Fruit fly (Drosophila melanogaster) whole organism, prepupa: Measurements from ENCODE around the gene CG16957.

ENCODE experiments used
- CG10631 ChIP-seq: fragments of 200-800 bp; sonication (Bioruptor generic); optimal IDR thresholded peaks from 2 replicates; lab custom pipeline; 2016; ENCODE audit warnings: missing biosample characterization, missing genetic modification characterization
- CG10669 ChIP-seq: fragments of 200-800 bp; sonication (Bioruptor generic); optimal IDR thresholded peaks from 3 replicates; lab custom pipeline; 2018; ENCODE audit warnings: missing biosample characterization, mild to moderate bottlenecking, missing genetic modification characterization, moderate library complexity
- CG11762 ChIP-seq: fragments of 200-800 bp; sonication (Bioruptor generic); optimal IDR thresholded peaks from 3 replicates; lab custom pipeline; 2016; ENCODE audit warnings: missing biosample characterization, missing genetic modification characterization; ENCODE audit not compliant: insufficient read depth
- CG15336 ChIP-seq: fragments of 200-800 bp; sonication (Bioruptor generic); IDR thresholded peaks from 2 replicates; pipeline ENCODE4 v1.3.6; 2022; ENCODE audit warnings: missing biosample characterization, missing genetic modification characterization
- CG1621 ChIP-seq: fragments of 200-800 bp; sonication (Bioruptor generic); optimal IDR thresholded peaks from 3 replicates; lab custom pipeline; 2018; ENCODE audit warnings: missing biosample characterization, mild to moderate bottlenecking, missing genetic modification characterization
- CG3032 ChIP-seq: fragments of 200-800 bp; optimal IDR thresholded peaks from 2 replicates; lab custom pipeline; 2019; ENCODE audit warnings: missing biosample characterization, mild to moderate bottlenecking, missing genetic modification characterization, moderate library complexity
- CG32006 ChIP-seq: fragments of 200-800 bp; sonication (Bioruptor generic); optimal IDR thresholded peaks from 3 replicates; lab custom pipeline; 2017; ENCODE audit warnings: missing biosample characterization, mild to moderate bottlenecking, missing genetic modification characterization
- CG34406 ChIP-seq: fragments of 200-800 bp; sonication (Bioruptor generic); optimal IDR thresholded peaks from 3 replicates; lab custom pipeline; 2016; ENCODE audit warnings: missing biosample characterization, missing genetic modification characterization
- CG3919 ChIP-seq: fragments of 200-800 bp; sonication (Bioruptor generic); optimal IDR thresholded peaks from 3 replicates; lab custom pipeline; 2016; ENCODE audit warnings: missing biosample characterization, missing genetic modification characterization
- CG6276 ChIP-seq: fragments of 200-800 bp; sonication (Bioruptor generic); optimal IDR thresholded peaks from 2 replicates; lab custom pipeline; 2017; ENCODE audit warnings: missing biosample characterization, mild to moderate bottlenecking, missing genetic modification characterization
- CG6792 ChIP-seq: fragments of 200-800 bp; sonication (Bioruptor generic); optimal IDR thresholded peaks from 3 replicates; lab custom pipeline; 2016; ENCODE audit warnings: missing biosample characterization, missing genetic modification characterization
- CG6808 ChIP-seq: fragments of 200-800 bp; sonication (Bioruptor generic); optimal IDR thresholded peaks from 3 replicates; lab custom pipeline; 2017; ENCODE audit warnings: missing biosample characterization, missing genetic modification characterization, mild to moderate bottlenecking, moderate library complexity, missing genetic modification reagents
- CG6854 ChIP-seq: fragments of 200-800 bp; sonication (Bioruptor generic); optimal IDR thresholded peaks from 2 replicates; lab custom pipeline; 2017; ENCODE audit warnings: missing biosample characterization, mild to moderate bottlenecking, missing genetic modification characterization
- CG8119 ChIP-seq: fragments of 200-800 bp; sonication (Bioruptor generic); IDR thresholded peaks from 3 replicates; pipeline ENCODE4 v1.3.6; 2022; ENCODE audit warnings: missing biosample characterization, missing genetic modification characterization
- CG8319 ChIP-seq: fragments of 200-800 bp; sonication (Bioruptor generic); optimal IDR thresholded peaks from 3 replicates; lab custom pipeline; 2016; ENCODE audit warnings: missing biosample characterization, missing genetic modification characterization
- CG8632 ChIP-seq: fragments of 200-800 bp; sonication (Bioruptor generic); optimal IDR thresholded peaks from 3 replicates; lab custom pipeline; 2016; ENCODE audit warnings: missing biosample characterization, missing genetic modification characterization
- CG9139 ChIP-seq: fragments of 200-800 bp; sonication (Bioruptor generic); optimal IDR thresholded peaks from 3 replicates; lab custom pipeline; 2017; ENCODE audit warnings: missing biosample characterization, mild to moderate bottlenecking, missing genetic modification characterization
- Eip78C ChIP-seq: fragments of 200-800 bp; sonication (Bioruptor generic); peaks from one replicate; lab custom pipeline; 2016; ENCODE audit warnings: missing biosample characterization, missing genetic modification characterization
- Ets96B ChIP-seq: fragments of 200-800 bp; optimal IDR thresholded peaks from 2 replicates; lab custom pipeline; 2019; ENCODE audit warnings: missing biosample characterization, mild to moderate bottlenecking, missing genetic modification characterization, moderate library complexity
- Hr38 ChIP-seq: sonication (Bioruptor generic); optimal IDR thresholded peaks from 2 replicates; lab custom pipeline; 2016; ENCODE audit warnings: missing biosample characterization, missing genetic modification characterization
- Hr39 ChIP-seq: fragments of 200-800 bp; sonication (Bioruptor generic); optimal IDR thresholded peaks from 2 replicates; lab custom pipeline; 2016; ENCODE audit warnings: missing biosample characterization, missing genetic modification characterization
- Lpt ChIP-seq: fragments of 200-800 bp; sonication (Bioruptor generic); optimal IDR thresholded peaks from 3 replicates; lab custom pipeline; 2016; ENCODE audit warnings: missing biosample characterization, missing genetic modification characterization
- Met ChIP-seq: fragments of 200-800 bp; sonication (Bioruptor generic); optimal IDR thresholded peaks from 3 replicates; lab custom pipeline; 2016; ENCODE audit warnings: missing biosample characterization, missing genetic modification characterization
- OdsH ChIP-seq: fragments of 200-800 bp; sonication (Bioruptor generic); optimal IDR thresholded peaks from 3 replicates; lab custom pipeline; 2016; ENCODE audit warnings: missing biosample characterization, missing genetic modification characterization
- Smox ChIP-seq: fragments of 200-800 bp; sonication (Bioruptor generic); optimal IDR thresholded peaks from 3 replicates; lab custom pipeline; 2016; ENCODE audit warnings: missing biosample characterization, missing genetic modification characterization
- Sox102F ChIP-seq: fragments of 200-800 bp; sonication (Bioruptor generic); optimal IDR thresholded peaks from 2 replicates; lab custom pipeline; 2016; ENCODE audit warnings: missing biosample characterization, mild to moderate bottlenecking, missing genetic modification characterization
- Sox15 ChIP-seq: fragments of 200-800 bp; sonication (Bioruptor generic); optimal IDR thresholded peaks from 3 replicates; lab custom pipeline; 2016; ENCODE audit warnings: missing biosample characterization, missing genetic modification characterization
- acj6 ChIP-seq: fragments of 200-800 bp; sonication (Bioruptor generic); optimal IDR thresholded peaks from 3 replicates; lab custom pipeline; 2016; ENCODE audit warnings: missing biosample characterization, missing genetic modification characterization
- cyc ChIP-seq: fragments of 200-800 bp; sonication (Bioruptor generic); optimal IDR thresholded peaks from 3 replicates; lab custom pipeline; 2016; ENCODE audit warnings: missing biosample characterization, missing genetic modification characterization
- esn ChIP-seq: fragments of 200-800 bp; sonication (Bioruptor generic); optimal IDR thresholded peaks from 2 replicates; lab custom pipeline; 2016; ENCODE audit warnings: missing biosample characterization, mild to moderate bottlenecking, missing genetic modification characterization, moderate library complexity
- fd85E ChIP-seq: fragments of 200-800 bp; sonication (Bioruptor generic); optimal IDR thresholded peaks from 3 replicates; lab custom pipeline; 2016; ENCODE audit warnings: missing biosample characterization, missing genetic modification characterization
- fkh ChIP-seq: fragments of 200-800 bp; sonication (Bioruptor generic); optimal IDR thresholded peaks from 3 replicates; lab custom pipeline; 2017; ENCODE audit warnings: missing biosample characterization, mild to moderate bottlenecking, missing genetic modification characterization, moderate library complexity
- lz ChIP-seq: fragments of 200-800 bp; sonication (Bioruptor generic); optimal IDR thresholded peaks from 3 replicates; lab custom pipeline; 2016; ENCODE audit warnings: missing biosample characterization, missing genetic modification characterization
- net ChIP-seq: fragments of 200-800 bp; sonication (Bioruptor generic); optimal IDR thresholded peaks from 3 replicates; lab custom pipeline; 2016; ENCODE audit warnings: missing biosample characterization, missing genetic modification characterization
- pdm3 ChIP-seq: fragments of 200-800 bp; sonication (Bioruptor generic); optimal IDR thresholded peaks from 3 replicates; lab custom pipeline; 2016; ENCODE audit warnings: missing biosample characterization, missing genetic modification characterization
- salr ChIP-seq, 2 experiments: fragments of 200-800 bp; sonication (Bioruptor generic); optimal IDR thresholded peaks; 3 replicates each; lab custom pipeline; 2016 to 2018; ENCODE audit warnings: missing biosample characterization in 2 of 2, missing genetic modification characterization in 2 of 2, mild to moderate bottlenecking in 1 of 2
- spab ChIP-seq: fragments of 200-800 bp; sonication (Bioruptor generic); optimal IDR thresholded peaks from 2 replicates; lab custom pipeline; 2017; ENCODE audit warnings: missing biosample characterization, mild to moderate bottlenecking, missing genetic modification characterization, missing genetic modification reagents
- ss ChIP-seq, 2 experiments: fragments of 200-800 bp; sonication (Bioruptor generic); optimal IDR thresholded peaks; 2 replicates in 1 of 2; 3 replicates in 1 of 2; lab custom pipeline; 2017 to 2018; ENCODE audit warnings: mild to moderate bottlenecking in 2 of 2, missing biosample characterization in 2 of 2, missing genetic modification characterization in 2 of 2, moderate library complexity in 1 of 2
- topi ChIP-seq: fragments of 200-800 bp; sonication (Bioruptor generic); optimal IDR thresholded peaks from 3 replicates; lab custom pipeline; 2016; ENCODE audit warnings: missing biosample characterization, missing genetic modification characterization
- vri ChIP-seq: fragments of 200-800 bp; sonication (Bioruptor generic); optimal IDR thresholded peaks from 3 replicates; lab custom pipeline; 2016; ENCODE audit warnings: missing biosample characterization, mild to moderate bottlenecking, missing genetic modification characterization

The CG16957 gene

dm6 chr2L:13398614-13399161 is 2.7 kb upstream of the CG16957 start, which contains the start of the genes CG10859 and CG7110:
TSS of gene CG10859 (minus strand) at chr2L:13398664.
TSS of gene CG7110 (plus strand) at chr2L:13398991.
- peak; percentile 12 for TF ChIP-seq CG3032 (tag; lab: Kevin White, UChicago)
- peak; percentile 27 for TF ChIP-seq esn (GFP tag; lab: Kevin White, UChicago)
- TF ChIP-seq Hr38, result no peak
- TF ChIP-seq CG6276 (GFP tag; lab: Kevin White, UChicago), result no peak
- peak in 1 of 2 experiments; percentile 40 for TF ChIP-seq ss (GFP tag; optimal IDR thresholded peaks at IDR 0.05; lab: Kevin White, UChicago)
- peak; percentile 26 for TF ChIP-seq CG3919 (GFP tag; lab: Kevin White, UChicago)
- TF ChIP-seq CG10669 (GFP tag; lab: Kevin White, UChicago), result peak; percentile 10
- TF ChIP-seq CG1621 (tag; lab: Kevin White, UChicago), result no peak
- TF ChIP-seq topi, result peak; percentile 27
- peak; percentile 33 for TF ChIP-seq Met (GFP tag; lab: Kevin White, UChicago)
- TF ChIP-seq Eip78C (GFP tag; lab: Kevin White, UChicago), result peak; percentile 83
- peak; percentile 12 for TF ChIP-seq Sox102F (GFP tag; lab: Kevin White, UChicago)
- no peak for TF ChIP-seq Ets96B
- TF ChIP-seq CG15336 (GFP tag; lab: Robert Waterston, UW), result no peak
- TF ChIP-seq pdm3 (GFP tag; lab: Kevin White, UChicago), result no peak
- TF ChIP-seq CG8119 (GFP tag; lab: Robert Waterston, UW), result no peak
- TF ChIP-seq OdsH, result peak; percentile 19
- TF ChIP-seq net (GFP tag; lab: Kevin White, UChicago), result no peak
- TF ChIP-seq CG8319 (GFP tag; lab: Kevin White, UChicago), result no peak
- TF ChIP-seq CG8632 (GFP tag; lab: Kevin White, UChicago), result peak; percentile 3
- peak; percentile 2 for TF ChIP-seq cyc
- TF ChIP-seq Lpt (GFP tag; lab: Kevin White, UChicago), result no peak
- no peak for TF ChIP-seq CG10631 (GFP tag; lab: Kevin White, UChicago)
- TF ChIP-seq lz (GFP tag; lab: Kevin White, UChicago), result peak; percentile 25
- peak; percentile 25 for TF ChIP-seq CG34406 (GFP tag; lab: Kevin White, UChicago)
- TF ChIP-seq CG32006, result no peak
- TF ChIP-seq CG6808, result no peak
- TF ChIP-seq fd85E (GFP tag; lab: Kevin White, UChicago), result no peak

DNA sequence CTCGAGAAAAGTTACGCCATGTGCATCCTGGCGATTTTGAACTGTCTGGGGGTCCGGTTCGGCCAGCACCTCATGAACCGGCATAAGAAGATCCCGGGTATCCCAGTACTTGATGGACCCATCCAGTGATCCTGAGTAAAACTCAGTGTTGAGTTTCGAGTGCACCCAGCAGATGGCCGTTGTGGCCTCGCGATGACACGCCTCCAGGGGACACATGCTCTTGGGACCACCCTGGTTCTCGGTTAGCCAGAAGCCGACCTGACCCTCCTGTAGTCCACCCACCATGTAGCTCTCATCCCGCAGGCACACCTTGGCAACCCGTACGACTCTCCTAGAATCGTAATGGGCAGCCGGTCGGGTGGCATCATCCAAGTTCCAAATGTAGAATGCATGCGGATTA is 1.4 kb upstream of the CG16957 start:
- TF ChIP-seq spab (GFP tag; lab: Kevin White, UChicago) (no peak), cyc (no peak), CG6854 (GFP tag; lab: Kevin White, UChicago) (no peak), vri (GFP tag; lab: Kevin White, UChicago) (no peak), Sox15 (GFP tag; lab: Kevin White, UChicago) (no peak), Hr39 (GFP tag; lab: Kevin White, UChicago) (no peak), CG6792 (GFP tag; lab: Kevin White, UChicago) (no peak), Met (GFP tag; lab: Kevin White, UChicago) (no peak), CG3032 (tag; lab: Kevin White, UChicago) (no peak), CG10669 (GFP tag; lab: Kevin White, UChicago) (no peak), CG9139 (GFP tag; lab: Kevin White, UChicago) (no peak), Eip78C (GFP tag; lab: Kevin White, UChicago) (no peak), Smox (no peak), fd85E (GFP tag; lab: Kevin White, UChicago) (no peak), fkh (GFP tag; lab: Kevin White, UChicago) (no peak), CG11762 (GFP tag; lab: Kevin White, UChicago) (no peak), acj6 (no peak), salr (GFP tag; optimal IDR thresholded peaks at IDR 0.05; lab: Kevin White, UChicago) (no peak)
